Worm (Caenorhabditis elegans) whole organism, midembryonic: ENCODE data around the gene Y55D9A.2.
"Not testable (repeated sequence)": the region's sequence is repeated elsewhere in the genome, so short reads cannot be mapped to it uniquely, and the experiment has no call there.

Experiments
- T22C8.4 ChIP-seq: fragments of 200-800 bp; sonication (Bioruptor generic); IDR thresholded peaks from 2 replicates; pipeline ENCODE4 v1.3.6; 2022; ENCODE audit warnings: missing genetic modification characterization, missing compliant biosample characterization
- cog-1 ChIP-seq: sonication (generic microtip); optimal IDR thresholded peaks from 2 replicates; lab custom pipeline; 2016; ENCODE audit warnings: missing genetic modification characterization, missing compliant biosample characterization
- klf-2 ChIP-seq: fragments of 200-800 bp; sonication (Bioruptor generic); conservative IDR thresholded peaks from 2 replicates; pipeline ENCODE4 v1.3.6; 2022; ENCODE audit warnings: missing genetic modification reagents, missing genetic modification characterization, missing compliant biosample characterization
- ref-1 ChIP-seq: fragments of 200-800 bp; sonication (Bioruptor generic); conservative IDR thresholded peaks from 2 replicates; pipeline ENCODE4 v1.3.6; 2022; ENCODE audit warnings: missing genetic modification reagents, missing genetic modification characterization, missing compliant biosample characterization
- tab-1 ChIP-seq: fragments of 200-800 bp; sonication (Bioruptor generic); IDR thresholded peaks from 2 replicates; pipeline ENCODE4 v1.3.6; 2022; ENCODE audit warnings: missing genetic modification characterization, missing compliant biosample characterization

ce11 chrIV:12621483-12622078 is 16.4 kb upstream of the Y55D9A.2 start:
- TF ChIP-seq klf-2; T22C8.4 (GFP tag; lab: Robert Waterston, UW); tab-1 (GFP tag; lab: Robert Waterston, UW); cog-1 (tag; lab: Kevin White, UChicago): not testable (repeated sequence)
- 0 out of 2 replicates have a peak, but pooled peaks have one; percentile 12 for TF ChIP-seq ref-1 (GFP tag; lab: Robert Waterston, UW)
